Fruit fly (Drosophila melanogaster) whole organism, embryonic: ENCODE measurements around the gene CG33784.

Source experiments
- Blimp-1 ChIP-seq: fragments of 200-800 bp; sonication (Bioruptor generic); optimal IDR thresholded peaks from 3 replicates; lab custom pipeline; 2018; ENCODE audit warnings: missing biosample characterization, missing genetic modification characterization, mild to moderate bottlenecking, moderate library complexity, missing genetic modification reagents
- CG10321 ChIP-seq: fragments of 200-800 bp; sonication (Bioruptor generic); IDR thresholded peaks from 2 replicates; pipeline ENCODE4 v1.3.6; 2022; ENCODE audit warnings: missing biosample characterization, missing genetic modification characterization
- CG10565 ChIP-seq: fragments of 200-800 bp; sonication (Bioruptor generic); optimal IDR thresholded peaks from 3 replicates; lab custom pipeline; 2016; ENCODE audit warnings: missing biosample characterization, mild to moderate bottlenecking, missing genetic modification characterization
- CG11398 ChIP-seq: fragments of 200-800 bp; sonication (Bioruptor generic); optimal IDR thresholded peaks from 2 replicates; lab custom pipeline; 2016; ENCODE audit warnings: missing biosample characterization, missing genetic modification characterization
- CG11504 ChIP-seq: fragments of 200-800 bp; sonication (Bioruptor generic); optimal IDR thresholded peaks from 3 replicates; lab custom pipeline; 2019; ENCODE audit warnings: missing biosample characterization, mild to moderate bottlenecking, missing genetic modification characterization, moderate library complexity
- CG11560 ChIP-seq: fragments of 200-800 bp; sonication (Bioruptor generic); IDR thresholded peaks from 3 replicates; pipeline ENCODE4 v1.3.6; 2022; ENCODE audit warnings: missing biosample characterization, missing genetic modification characterization
- CG14965 ChIP-seq: fragments of 200-800 bp; sonication (Bioruptor generic); optimal IDR thresholded peaks from 2 replicates; lab custom pipeline; 2016; ENCODE audit warnings: missing biosample characterization, missing genetic modification characterization, borderline replicate concordance
- CG17359 ChIP-seq: fragments of 200-800 bp; sonication (Bioruptor generic); optimal IDR thresholded peaks from 3 replicates; lab custom pipeline; 2018; ENCODE audit warnings: missing biosample characterization, mild to moderate bottlenecking, missing genetic modification characterization, moderate library complexity
- CG1832 ChIP-seq: fragments of 200-800 bp; sonication (Bioruptor generic); optimal IDR thresholded peaks from 2 replicates; lab custom pipeline; 2017; ENCODE audit warnings: missing biosample characterization, mild to moderate bottlenecking, missing genetic modification characterization, inconsistent platforms
- CG31441 ChIP-seq: fragments of 200-800 bp; sonication (Bioruptor generic); IDR thresholded peaks from 2 replicates; pipeline ENCODE4 v1.3.6; 2022; ENCODE audit warnings: missing biosample characterization, missing genetic modification characterization
- CG34422 ChIP-seq: fragments of 200-800 bp; sonication (Bioruptor generic); IDR thresholded peaks from 3 replicates; pipeline ENCODE4 v1.3.6; 2022; ENCODE audit warnings: missing biosample characterization, missing genetic modification characterization
- CG4328 ChIP-seq: fragments of 200-800 bp; sonication (Bioruptor generic); optimal IDR thresholded peaks from 3 replicates; lab custom pipeline; 2017; ENCODE audit warnings: missing biosample characterization, missing genetic modification reagents, missing genetic modification characterization
- CG43689 ChIP-seq: fragments of 200-800 bp; sonication (Bioruptor generic); IDR thresholded peaks from 2 replicates; pipeline ENCODE4 v1.3.6; 2022; ENCODE audit warnings: missing biosample characterization, missing genetic modification characterization
- CG4707 ChIP-seq: fragments of 200-800 bp; sonication (Bioruptor generic); optimal IDR thresholded peaks from 2 replicates; lab custom pipeline; 2018; ENCODE audit warnings: missing biosample characterization, mild to moderate bottlenecking, missing genetic modification characterization, moderate library complexity
- CG4730 ChIP-seq: fragments of 200-800 bp; sonication (Bioruptor generic); IDR thresholded peaks from 2 replicates; pipeline ENCODE4 v1.3.6; 2022; ENCODE audit warnings: missing biosample characterization, missing genetic modification characterization
- CG8359 ChIP-seq: fragments of 200-800 bp; sonication (Bioruptor generic); optimal IDR thresholded peaks from 2 replicates; lab custom pipeline; 2017; ENCODE audit warnings: missing biosample characterization, mild to moderate bottlenecking, missing genetic modification characterization, borderline replicate concordance
- CG9609 ChIP-seq: fragments of 200-800 bp; sonication (Bioruptor generic); optimal IDR thresholded peaks from 3 replicates; lab custom pipeline; 2016; ENCODE audit warnings: missing biosample characterization, missing genetic modification characterization
- CTCF ChIP-seq: fragments of 200-800 bp; sonication (Bioruptor generic); optimal IDR thresholded peaks from 2 replicates; lab custom pipeline; 2017; ENCODE audit warnings: missing biosample characterization, mild to moderate bottlenecking, missing genetic modification characterization, moderate library complexity
- Dek ChIP-seq: fragments of 200-800 bp; sonication (Bioruptor generic); optimal IDR thresholded peaks from 3 replicates; lab custom pipeline; 2019; ENCODE audit warnings: missing biosample characterization, mild to moderate bottlenecking, missing genetic modification characterization, moderate library complexity
- E2f2 ChIP-seq: fragments of 200-800 bp; sonication (Bioruptor generic); IDR thresholded peaks from 2 replicates; pipeline ENCODE4 v1.3.6; 2022; ENCODE audit warnings: missing biosample characterization, missing genetic modification characterization
- HLH4C ChIP-seq: fragments of 200-800 bp; sonication (Bioruptor generic); IDR thresholded peaks from 3 replicates; pipeline ENCODE4 v1.3.6; 2022; ENCODE audit warnings: missing biosample characterization, missing genetic modification characterization; ENCODE audit not compliant: partially characterized antibody
- HLHmδ ChIP-seq: fragments of 200-800 bp; sonication (Bioruptor generic); optimal IDR thresholded peaks from 2 replicates; lab custom pipeline; 2018; ENCODE audit warnings: missing biosample characterization, mild to moderate bottlenecking, missing genetic modification characterization, moderate library complexity
- Lhr ChIP-seq: fragments of 200-800 bp; sonication (Bioruptor generic); optimal IDR thresholded peaks from 3 replicates; lab custom pipeline; 2017; ENCODE audit warnings: mild to moderate bottlenecking, missing biosample characterization, missing genetic modification reagents, missing genetic modification characterization
- Meics ChIP-seq: fragments of 200-800 bp; sonication (Bioruptor generic); optimal IDR thresholded peaks from 2 replicates; lab custom pipeline; 2017; ENCODE audit warnings: missing biosample characterization, mild to moderate bottlenecking, missing genetic modification characterization
- Rx ChIP-seq: fragments of 200-800 bp; sonication (Bioruptor generic); IDR thresholded peaks from 2 replicates; pipeline ENCODE4 v1.3.6; 2022; ENCODE audit warnings: missing biosample characterization, missing genetic modification characterization
- Sox100B ChIP-seq: fragments of 200-800 bp; sonication (Bioruptor generic); optimal IDR thresholded peaks from 3 replicates; lab custom pipeline; 2018; ENCODE audit warnings: missing biosample characterization, mild to moderate bottlenecking, missing genetic modification characterization
- Tbp ChIP-seq: fragments of >200 bp; optimal IDR thresholded peaks from 2 replicates; lab custom pipeline; 2018; ENCODE audit warnings: missing biosample characterization, missing genetic modification characterization
- al ChIP-seq: fragments of 200-800 bp; sonication (Bioruptor generic); IDR thresholded peaks from 2 replicates; pipeline ENCODE4 v1.3.6; 2022; ENCODE audit warnings: missing biosample characterization, missing genetic modification characterization
- ap ChIP-seq: fragments of 200-800 bp; sonication (Bioruptor generic); IDR thresholded peaks from 2 replicates; pipeline ENCODE4 v1.3.6; 2022; ENCODE audit warnings: missing biosample characterization, missing genetic modification characterization
- ase ChIP-seq: fragments of 200-800 bp; sonication (Bioruptor generic); IDR thresholded peaks from 3 replicates; pipeline ENCODE4 v1.3.6; 2022; ENCODE audit warnings: missing biosample characterization, missing genetic modification characterization
- bbx ChIP-seq: fragments of 200-800 bp; sonication (Bioruptor generic); IDR thresholded peaks from 2 replicates; pipeline ENCODE4 v1.3.6; 2022; ENCODE audit warnings: missing biosample characterization, missing genetic modification characterization; ENCODE audit not compliant: partially characterized antibody
- dysf ChIP-seq: fragments of 200-800 bp; sonication (Bioruptor generic); IDR thresholded peaks from 3 replicates; pipeline ENCODE4 v1.3.6; 2022; ENCODE audit warnings: missing biosample characterization, missing genetic modification characterization
- eve ChIP-seq, 2 experiments: fragments of >200 bp; optimal IDR thresholded peaks; 2 replicates each; lab custom pipeline; 2017; ENCODE audit warnings: missing biosample characterization in 2 of 2, missing genetic modification characterization in 2 of 2
- grn ChIP-seq: fragments of 200-800 bp; sonication (Bioruptor generic); optimal IDR thresholded peaks from 3 replicates; lab custom pipeline; 2017; ENCODE audit warnings: missing biosample characterization, missing genetic modification characterization
- hb ChIP-seq: fragments of 200-800 bp; sonication (Bioruptor generic); IDR thresholded peaks from 3 replicates; pipeline ENCODE4 v1.3.6; 2022; ENCODE audit warnings: missing biosample characterization, missing genetic modification characterization; ENCODE audit not compliant: partially characterized antibody
- inv ChIP-seq: fragments of 200-800 bp; sonication (Bioruptor generic); IDR thresholded peaks from 2 replicates; pipeline ENCODE4 v1.3.6; 2022; ENCODE audit warnings: missing biosample characterization, missing genetic modification characterization; ENCODE audit not compliant: partially characterized antibody
- kay ChIP-seq: fragments of 200-800 bp; sonication (Bioruptor generic); optimal IDR thresholded peaks from 2 replicates; lab custom pipeline; 2016; ENCODE audit warnings: missing biosample characterization, missing genetic modification characterization
- kni ChIP-seq: fragments of 200-800 bp; sonication (Bioruptor generic); optimal IDR thresholded peaks from 3 replicates; lab custom pipeline; 2017; ENCODE audit warnings: mild to moderate bottlenecking, missing biosample characterization, missing genetic modification reagents, missing genetic modification characterization
- maf-S ChIP-seq: fragments of 200-800 bp; sonication (Bioruptor generic); optimal IDR thresholded peaks from 2 replicates; lab custom pipeline; 2016; ENCODE audit warnings: missing biosample characterization, missing genetic modification characterization
- mirr ChIP-seq: fragments of 200-800 bp; sonication (Bioruptor generic); optimal IDR thresholded peaks from 3 replicates; lab custom pipeline; 2018; ENCODE audit warnings: missing biosample characterization, mild to moderate bottlenecking, missing genetic modification characterization
- pan ChIP-seq, 4 experiments: fragments of >200 bp in 3 of 4; fragments of 200-800 bp in 1 of 4; sonication (Bioruptor generic) in 1 of 4; optimal IDR thresholded peaks in 3 of 4; IDR thresholded peaks in 1 of 4; 2 replicates each; pipeline versions ENCODE4 v1.3.6 to Lab custom; 2017 to 2022; ENCODE audit warnings: missing biosample characterization in 2 of 4, missing genetic modification characterization in 2 of 4, mixed read lengths in 1 of 4
- phol ChIP-seq: fragments of 200-800 bp; sonication (Bioruptor generic); optimal IDR thresholded peaks from 3 replicates; lab custom pipeline; 2018; ENCODE audit warnings: missing biosample characterization, mild to moderate bottlenecking, missing genetic modification characterization, moderate library complexity
- ro ChIP-seq: fragments of 200-800 bp; sonication (Bioruptor generic); IDR thresholded peaks from 2 replicates; pipeline ENCODE4 v1.3.6; 2022; ENCODE audit warnings: missing biosample characterization, missing genetic modification characterization
- seq ChIP-seq: fragments of 200-800 bp; sonication (Bioruptor generic); IDR thresholded peaks from 2 replicates; pipeline ENCODE4 v1.3.6; 2022; ENCODE audit warnings: missing biosample characterization, missing genetic modification characterization
- slp2 ChIP-seq: fragments of 200-800 bp; sonication (Bioruptor generic); optimal IDR thresholded peaks from 2 replicates; lab custom pipeline; 2016; ENCODE audit warnings: missing biosample characterization, missing genetic modification characterization
- sna ChIP-seq: fragments of 200-800 bp; sonication (Bioruptor generic); IDR thresholded peaks from 2 replicates; pipeline ENCODE4 v1.3.6; 2022; ENCODE audit warnings: missing biosample characterization, missing genetic modification characterization; ENCODE audit not compliant: partially characterized antibody
- tio ChIP-seq: fragments of 200-800 bp; sonication (Bioruptor generic); optimal IDR thresholded peaks from 2 replicates; lab custom pipeline; 2017; ENCODE audit warnings: missing biosample characterization, missing genetic modification characterization, inconsistent platforms
- zf30C ChIP-seq: fragments of 200-800 bp; sonication (Bioruptor generic); optimal IDR thresholded peaks from 3 replicates; lab custom pipeline; 2018; ENCODE audit warnings: missing biosample characterization, mild to moderate bottlenecking, missing genetic modification characterization

Gene CG33784

dm6 chr3R:10087206-10087927 is 19.7 kb downstream of the CG33784 start (continued):
- TF ChIP-seq phol = peak; percentile 73
- TF ChIP-seq CG14965 (GFP tag; lab: Kevin White, UChicago) = no peak
- TF ChIP-seq hb (GFP tag; lab: Robert Waterston, UW) = no peak
- TF ChIP-seq Tbp (GFP tag; lab: Kevin White, UChicago) = no peak
- TF ChIP-seq Lhr (GFP tag; lab: Kevin White, UChicago) = no peak
- TF ChIP-seq maf-S (GFP tag; lab: Kevin White, UChicago) = peak; percentile 49
- no peak for TF ChIP-seq CG10565
- no peak for TF ChIP-seq HLHmδ (GFP tag; lab: Kevin White, UChicago)
- TF ChIP-seq inv (GFP tag; lab: Robert Waterston, UW) = no peak
- peak; percentile 76 for TF ChIP-seq slp2 (GFP tag; lab: Kevin White, UChicago)
- TF ChIP-seq zf30C = no peak
- no peak for TF ChIP-seq bbx
- peak; percentile 80 for TF ChIP-seq dysf (GFP tag; lab: Robert Waterston, UW)
- TF ChIP-seq Rx (GFP tag; lab: Robert Waterston, UW) = peak; percentile 54
- peak; percentile 75 for TF ChIP-seq Meics (GFP tag; lab: Kevin White, UChicago)
- peak; percentile 62 for TF ChIP-seq kni
- 0 out of 2 replicates have a peak, but pooled peaks have one; percentile 28 for TF ChIP-seq sna (GFP tag; lab: Robert Waterston, UW)
- no peak for TF ChIP-seq HLH4C (GFP tag; lab: Robert Waterston, UW)
- no peak for TF ChIP-seq CG4328 (GFP tag; lab: Kevin White, UChicago)
- TF ChIP-seq ap = peak; percentile 52; the same call in 1 of the 2 replicates
- no peak for TF ChIP-seq ro
- TF ChIP-seq CG1832 (GFP tag; lab: Kevin White, UChicago) = peak; percentile 80
- TF ChIP-seq Sox100B (GFP tag; lab: Kevin White, UChicago) = peak; percentile 20
- peak; percentile 6 for TF ChIP-seq kay
- TF ChIP-seq CG17359 (tag; lab: Kevin White, UChicago) = peak; percentile 62
- TF ChIP-seq CTCF = no peak
- no peak for TF ChIP-seq CG8359 (GFP tag; lab: Kevin White, UChicago)
- TF ChIP-seq seq (GFP tag; lab: Robert Waterston, UW) = peak; percentile 76
- 0 out of 3 replicates have a peak, but pooled peaks have one; percentile 34 for TF ChIP-seq CG11560
- peak; percentile 11 for TF ChIP-seq Blimp-1 (GFP tag; lab: Kevin White, UChicago)
- peak; percentile 78 for TF ChIP-seq al (GFP tag; lab: Robert Waterston, UW)
- peak; percentile 51 for TF ChIP-seq CG11398 (GFP tag; lab: Kevin White, UChicago)
- peak; percentile 36; the same call in 1 of the 2 replicates for TF ChIP-seq E2f2 (GFP tag; lab: Robert Waterston, UW)
- peak; percentile 45; the same call in 1 of the 2 replicates for TF ChIP-seq CG4730 (GFP tag; lab: Robert Waterston, UW)
- peak; percentile 94 for TF ChIP-seq CG10321 (GFP tag; lab: Robert Waterston, UW)
- no peak for TF ChIP-seq CG4707
- TF ChIP-seq ase (GFP tag; lab: Robert Waterston, UW) = peak; percentile 64; the same call in 1 of the 3 replicates
- TF ChIP-seq tio (GFP tag; lab: Kevin White, UChicago) = peak; percentile 64
- TF ChIP-seq mirr (GFP tag; lab: Kevin White, UChicago) = peak; percentile 45
- peak; percentile 58 for TF ChIP-seq CG31441
- TF ChIP-seq grn (GFP tag; lab: Kevin White, UChicago) = no peak
- TF ChIP-seq pan (optimal IDR thresholded peaks at IDR 0.05; lab: Kevin White, UChicago) = no peak
- peak in 1 of 2 experiments; percentile 74 for TF ChIP-seq pan (GFP tag; optimal IDR thresholded peaks at IDR 0.05 in 1 of 2, IDR thresholded peaks at IDR 0.05 in 1 of 2)
- 0 out of 2 replicates have a peak, but pooled peaks have one; percentile 13 for TF ChIP-seq CG43689 (GFP tag; lab: Robert Waterston, UW)
- TF ChIP-seq CG9609 (GFP tag; lab: Kevin White, UChicago) = peak; percentile 67
- peak; percentile 59 for TF ChIP-seq Dek (tag; lab: Kevin White, UChicago)
- TF ChIP-seq eve (GFP tag; optimal IDR thresholded peaks at IDR 0.05; lab: Kevin White, UChicago) = peak in 1 of 2 experiments; percentile 86
- TF ChIP-seq CG34422 (GFP tag; lab: Robert Waterston, UW) = peak; percentile 80; the same call in 2 of the 3 replicates
- peak; percentile 67 for TF ChIP-seq CG11504 (tag; lab: Kevin White, UChicago)
